Fruit fly (Drosophila melanogaster): Measurements from ENCODE around the gene mub.

The mub gene

dm6 chr3L:21828177-21828589, 16.4 kb upstream of the mub start, which contains the start of gene CG32448 (continued):
- peak; percentile 5 for TF ChIP-seq gcm (GFP tag; optimal IDR thresholded peaks at IDR 0.05)
- TF ChIP-seq CG10543 (GFP tag; optimal IDR thresholded peaks at IDR 0.05): peak; percentile 14
- peak; percentile 22 for TF ChIP-seq CG3995 (GFP tag; optimal IDR thresholded peaks at IDR 0.05)
- TF ChIP-seq dm (GFP tag; optimal IDR thresholded peaks at IDR 0.05): peak; percentile 76
- peak; percentile 77 for TF ChIP-seq CG13624 (GFP tag; optimal IDR thresholded peaks at IDR 0.05)
- peak; percentile 50 for TF ChIP-seq CG12942 (GFP tag; optimal IDR thresholded peaks at IDR 0.05)
- TF ChIP-seq CG10366 (GFP tag; IDR thresholded peaks at IDR 0.05): peak; percentile 70
- TF ChIP-seq schlank (tag; optimal IDR thresholded peaks at IDR 0.05): peak; percentile 1
- TF ChIP-seq CG33557 (GFP tag; optimal IDR thresholded peaks at IDR 0.05): no peak
- TF ChIP-seq jing (GFP tag; optimal IDR thresholded peaks at IDR 0.05): no peak
- TF ChIP-seq CG12391 (tag; optimal IDR thresholded peaks at IDR 0.05): peak; percentile 68
- TF ChIP-seq H2.0 (GFP tag; IDR thresholded peaks at IDR 0.05): peak; percentile 76
- peak; percentile 65 for TF ChIP-seq gfzf (GFP tag; optimal IDR thresholded peaks at IDR 0.05)
- peak; percentile 40 for TF ChIP-seq Six4 (GFP tag; optimal IDR thresholded peaks at IDR 0.05)
- TF ChIP-seq emc (GFP tag; optimal IDR thresholded peaks at IDR 0.05): peak; percentile 35
- TF ChIP-seq Lpt (GFP tag; optimal IDR thresholded peaks at IDR 0.05): no peak
- TF ChIP-seq crc (GFP tag; optimal IDR thresholded peaks at IDR 0.05): no peak
- TF ChIP-seq insv (GFP tag; optimal IDR thresholded peaks at IDR 0.05): no peak
- peak; percentile 75 for TF ChIP-seq H15 (GFP tag; IDR thresholded peaks at IDR 0.05)
- TF ChIP-seq dan (GFP tag; IDR thresholded peaks at IDR 0.05): no peak
- TF ChIP-seq ranshi (GFP tag; IDR thresholded peaks at IDR 0.05): peak; percentile 71
- TF ChIP-seq CG13775 (GFP tag; optimal IDR thresholded peaks at IDR 0.05): peak; percentile 46
- TF ChIP-seq nmo (GFP tag; optimal IDR thresholded peaks at IDR 0.05): peak; percentile 57
- TF ChIP-seq bowl (GFP tag; IDR thresholded peaks at IDR 0.05): peak; percentile 35; the same call in 1 of the 2 replicates
- TF ChIP-seq zfh1 (GFP tag; IDR thresholded peaks at IDR 0.05): peak; percentile 81
- peak; percentile 36 for TF ChIP-seq Spps (tag; optimal IDR thresholded peaks at IDR 0.05)
- TF ChIP-seq HLH4C (GFP tag; IDR thresholded peaks at IDR 0.05; ENCODE audit: partially characterized antibody): no peak
- TF ChIP-seq CoRest (tag; optimal IDR thresholded peaks at IDR 0.05): peak; percentile 64
- peak; percentile 64 for TF ChIP-seq tin (GFP tag; optimal IDR thresholded peaks at IDR 0.05)
- TF ChIP-seq stwl (tag; optimal IDR thresholded peaks at IDR 0.05): peak; percentile 59
- TF ChIP-seq twi (tag; optimal IDR thresholded peaks at IDR 0.05): peak; percentile 29
- TF ChIP-seq sob (GFP tag; IDR thresholded peaks at IDR 0.05): peak; percentile 75
- TF ChIP-seq Doc2 (GFP tag; IDR thresholded peaks at IDR 0.05): no peak
- no peak for TF ChIP-seq D (optimal IDR thresholded peaks at IDR 0.05)
- no peak for TF ChIP-seq D (GFP tag; optimal IDR thresholded peaks at IDR 0.05)
- peak; percentile 61 for TF ChIP-seq CG2678 (tag; optimal IDR thresholded peaks at IDR 0.05)
- TF ChIP-seq Med (GFP tag): peak; percentile 94
- TF ChIP-seq hkb (optimal IDR thresholded peaks at IDR 0.05): no peak
- TF ChIP-seq hkb (GFP tag; IDR thresholded peaks at IDR 0.05): peak; percentile 65; the same call in 1 of the 2 replicates
- peak; percentile 56 for TF ChIP-seq CG15269 (tag; optimal IDR thresholded peaks at IDR 0.05)
- peak; percentile 15 for TF ChIP-seq CG5245 (GFP tag; optimal IDR thresholded peaks at IDR 0.05)
- peak; percentile 28 for TF ChIP-seq btn (GFP tag; optimal IDR thresholded peaks at IDR 0.05)
- no peak for TF ChIP-seq CG2875 (GFP tag; optimal IDR thresholded peaks at IDR 0.05)
- TF ChIP-seq HmgZ (tag; optimal IDR thresholded peaks at IDR 0.05): peak; percentile 29
- TF ChIP-seq CG14050 (GFP tag; IDR thresholded peaks at IDR 0.05): peak; percentile 64
- peak; percentile 45 for TF ChIP-seq CG18476 (GFP tag; optimal IDR thresholded peaks at IDR 0.05)
- peak; percentile 11 for TF ChIP-seq CG15601 (tag; optimal IDR thresholded peaks at IDR 0.05)
- no peak for TF ChIP-seq CG6254 (GFP tag; optimal IDR thresholded peaks at IDR 0.05)
- peak; percentile 98 for TF ChIP-seq grau (tag; optimal IDR thresholded peaks at IDR 0.05)
- TF ChIP-seq Pdp1 (GFP tag; optimal IDR thresholded peaks at IDR 0.05): peak; percentile 53 to 65
- TF ChIP-seq Nf-YA (GFP tag; IDR thresholded peaks at IDR 0.05): 0 out of 2 replicates have a peak, but pooled peaks have one; percentile 31

Measured in whole organism, embryonic.